Worm (Caenorhabditis elegans): ENCODE results near the gene Y43C5A.4.

Gene Y43C5A.4

ce11 chrIV:10277716-10278115 is at the start of gene Y43C5A.4:
TSS of gene Y43C5A.4 (plus strand) at chrIV:10278016.
- no peak for TF ChIP-seq ceh-36 (tag; optimal IDR thresholded peaks at IDR 0.05)
- TF ChIP-seq B0310.2 (tag; optimal IDR thresholded peaks at IDR 0.05): no peak
- TF ChIP-seq tra-4 (tag; optimal IDR thresholded peaks at IDR 0.05): no peak
- TF ChIP-seq ceh-13 (GFP tag; optimal IDR thresholded peaks at IDR 0.05): no peak
- TF ChIP-seq F13C5.2 (tag; optimal IDR thresholded peaks at IDR 0.05): no peak
- TF ChIP-seq pes-1 (GFP tag; IDR thresholded peaks at IDR 0.05): no peak
- no peak for TF ChIP-seq ets-7 (tag; optimal IDR thresholded peaks at IDR 0.05)
- TF ChIP-seq ama-1 (optimal IDR thresholded peaks at IDR 0.05): no peak
- no peak for TF ChIP-seq tbx-37 (GFP tag; conservative IDR thresholded peaks at IDR 0.05)
- TF ChIP-seq flt-1 (GFP tag; IDR thresholded peaks at IDR 0.05): no peak
- TF ChIP-seq tbx-11 (GFP tag; IDR thresholded peaks at IDR 0.05): no peak
- no peak for TF ChIP-seq hmg-4 (GFP tag; optimal IDR thresholded peaks at IDR 0.05)
- no peak for TF ChIP-seq hmbx-1 (tag; optimal IDR thresholded peaks at IDR 0.05)
- no peak for TF ChIP-seq scrt-1 (GFP tag; IDR thresholded peaks at IDR 0.05)
- TF ChIP-seq sea-1 (GFP tag; conservative IDR thresholded peaks at IDR 0.05): no peak

ce11 chrIV:10230971-10231370 is 46.8 kb upstream of the Y43C5A.4 start, which contains the start of gene F01G10.5:
TSS of gene F01G10.5 (minus strand) at chrIV:10231071.
- no peak for TF ChIP-seq ets-7 (tag; optimal IDR thresholded peaks at IDR 0.05)
- TF ChIP-seq pes-1 (GFP tag; IDR thresholded peaks at IDR 0.05): no peak
- TF ChIP-seq hmbx-1 (tag; optimal IDR thresholded peaks at IDR 0.05): no peak
- no peak for TF ChIP-seq tbx-11 (GFP tag; IDR thresholded peaks at IDR 0.05)
- no peak for TF ChIP-seq tra-4 (tag; optimal IDR thresholded peaks at IDR 0.05)
- no peak for TF ChIP-seq ceh-36 (tag; optimal IDR thresholded peaks at IDR 0.05)
- TF ChIP-seq sea-1 (GFP tag; conservative IDR thresholded peaks at IDR 0.05): no peak
- no peak for TF ChIP-seq B0310.2 (tag; optimal IDR thresholded peaks at IDR 0.05)
- no peak for TF ChIP-seq scrt-1 (GFP tag; IDR thresholded peaks at IDR 0.05)
- no peak for TF ChIP-seq aly-1 (tag; optimal IDR thresholded peaks at IDR 0.05)
- no peak for TF ChIP-seq F13C5.2 (tag; optimal IDR thresholded peaks at IDR 0.05)

ce11 chrIV:10232456-10232855 is 45.4 kb upstream of the Y43C5A.4 start, which contains the start of gene F01G10.4:
TSS of gene F01G10.4 (minus strand) at chrIV:10232556.
- TF ChIP-seq aly-1 (tag; optimal IDR thresholded peaks at IDR 0.05): no peak
- no peak for TF ChIP-seq ama-1 (optimal IDR thresholded peaks at IDR 0.05)
- TF ChIP-seq flt-1 (GFP tag; IDR thresholded peaks at IDR 0.05): no peak
- TF ChIP-seq tra-4 (tag; optimal IDR thresholded peaks at IDR 0.05): no peak

ce11 chrIV:10235279-10235829 is 42.5 kb upstream of the Y43C5A.4 start, which contains the start of gene ech-9:
TSS of gene ech-9 (minus strand) at chrIV:10235329.
- TF ChIP-seq ama-1 (optimal IDR thresholded peaks at IDR 0.05) (no peak), ceh-13 (GFP tag; optimal IDR thresholded peaks at IDR 0.05) (no peak), pes-1 (GFP tag; IDR thresholded peaks at IDR 0.05) (no peak), ceh-36 (tag; optimal IDR thresholded peaks at IDR 0.05) (no peak), hmbx-1 (tag; optimal IDR thresholded peaks at IDR 0.05) (no peak), flt-1 (GFP tag; IDR thresholded peaks at IDR 0.05) (no peak), aly-1 (tag; optimal IDR thresholded peaks at IDR 0.05) (no peak), B0310.2 (tag; optimal IDR thresholded peaks at IDR 0.05) (no peak), tra-4 (tag; optimal IDR thresholded peaks at IDR 0.05) (no peak), ets-7 (tag; optimal IDR thresholded peaks at IDR 0.05) (no peak), tbx-11 (GFP tag; IDR thresholded peaks at IDR 0.05) (no peak), scrt-1 (GFP tag; IDR thresholded peaks at IDR 0.05) (no peak), F13C5.2 (tag; optimal IDR thresholded peaks at IDR 0.05) (no peak)

- TF ChIP-seq sea-1 (GFP tag; conservative IDR thresholded peaks at IDR 0.05) (no peak), ceh-36 (tag; optimal IDR thresholded peaks at IDR 0.05) (no peak), ets-7 (tag; optimal IDR thresholded peaks at IDR 0.05) (no peak)
Observed at ce11 chrIV:10236106-10236505, 41.7 kb upstream of the Y43C5A.4 start.

ce11 chrIV:10239045-10239444 is 38.8 kb upstream of the Y43C5A.4 start, which contains the start of gene ech-8:
TSS of gene ech-8 (minus strand) at chrIV:10239176.
- TF ChIP-seq aly-1 (tag; optimal IDR thresholded peaks at IDR 0.05) (no peak), tbx-11 (GFP tag; IDR thresholded peaks at IDR 0.05) (no peak), hnd-1 (tag; optimal IDR thresholded peaks at IDR 0.05) (no peak), tra-4 (tag; optimal IDR thresholded peaks at IDR 0.05) (no peak), F13C5.2 (tag; optimal IDR thresholded peaks at IDR 0.05) (no peak), sea-1 (GFP tag; conservative IDR thresholded peaks at IDR 0.05) (no peak), ceh-36 (tag; optimal IDR thresholded peaks at IDR 0.05) (no peak), scrt-1 (GFP tag; IDR thresholded peaks at IDR 0.05) (no peak), ceh-13 (GFP tag; optimal IDR thresholded peaks at IDR 0.05) (no peak), flt-1 (GFP tag; IDR thresholded peaks at IDR 0.05) (no peak), tbx-37 (GFP tag; conservative IDR thresholded peaks at IDR 0.05) (no peak), pes-1 (GFP tag; IDR thresholded peaks at IDR 0.05) (no peak), B0310.2 (tag; optimal IDR thresholded peaks at IDR 0.05) (no peak), ets-7 (tag; optimal IDR thresholded peaks at IDR 0.05) (no peak), hmg-4 (GFP tag; optimal IDR thresholded peaks at IDR 0.05) (no peak), ama-1 (optimal IDR thresholded peaks at IDR 0.05) (no peak), hmbx-1 (tag; optimal IDR thresholded peaks at IDR 0.05) (no peak)

- TF ChIP-seq scrt-1 (GFP tag; IDR thresholded peaks at IDR 0.05): no peak
- no peak for TF ChIP-seq hmg-4 (GFP tag; optimal IDR thresholded peaks at IDR 0.05)
- no peak for TF ChIP-seq tbx-37 (GFP tag; conservative IDR thresholded peaks at IDR 0.05)
- TF ChIP-seq ets-7 (tag; optimal IDR thresholded peaks at IDR 0.05): no peak
- no peak for TF ChIP-seq sea-1 (GFP tag; conservative IDR thresholded peaks at IDR 0.05)
- TF ChIP-seq tbx-11 (GFP tag; IDR thresholded peaks at IDR 0.05): no peak
- no peak for TF ChIP-seq ama-1 (optimal IDR thresholded peaks at IDR 0.05)
- no peak for TF ChIP-seq hmbx-1 (tag; optimal IDR thresholded peaks at IDR 0.05)
- TF ChIP-seq B0310.2 (tag; optimal IDR thresholded peaks at IDR 0.05): no peak
- no peak for TF ChIP-seq pes-1 (GFP tag; IDR thresholded peaks at IDR 0.05)
- TF ChIP-seq tra-4 (tag; optimal IDR thresholded peaks at IDR 0.05): no peak
- no peak for TF ChIP-seq hnd-1 (tag; optimal IDR thresholded peaks at IDR 0.05)
Observed at ce11 chrIV:10241659-10242058, 36.2 kb upstream of the Y43C5A.4 start, which contains the start of gene lipl-7. TSS of gene lipl-7 (minus strand) at chrIV:10241823.
